Worm (Caenorhabditis elegans) whole organism, mixed stage, embryonic: ENCODE measurements around the gene unc-85.

Source experiments
- ceh-43 ChIP-seq: fragments of 200-800 bp; sonication (Bioruptor generic); optimal IDR thresholded peaks from 2 replicates; lab custom pipeline; 2018; ENCODE audit warnings: mild to moderate bottlenecking, missing genetic modification characterization, moderate library complexity, missing compliant biosample characterization
- drap-1 ChIP-seq: fragments of 200-800 bp; sonication (Bioruptor generic); optimal IDR thresholded peaks from 3 replicates; lab custom pipeline; 2018; ENCODE audit warnings: mild to moderate bottlenecking, missing genetic modification characterization, missing compliant biosample characterization
- elt-1 ChIP-seq: sonication (generic microtip); optimal IDR thresholded peaks from 2 replicates; lab custom pipeline; 2017; ENCODE audit warnings: missing genetic modification characterization, mild to moderate bottlenecking, missing compliant biosample characterization, antibody characterized with exemption, moderate library complexity, borderline replicate concordance; ENCODE audit not compliant: insufficient read depth
- flh-1 ChIP-seq: fragments of 200-800 bp; sonication (Bioruptor generic); optimal IDR thresholded peaks from 2 replicates; lab custom pipeline; 2018; ENCODE audit warnings: mild to moderate bottlenecking, missing genetic modification characterization, moderate library complexity, missing compliant biosample characterization
- nhr-12 ChIP-seq: fragments of 150-350 bp; optimal IDR thresholded peaks from 2 replicates; lab custom pipeline; 2014; ENCODE audit warnings: missing biosample characterization, missing genetic modification characterization
- nhr-237 ChIP-seq: fragments of 150-350 bp; optimal IDR thresholded peaks from 2 replicates; lab custom pipeline; 2014; ENCODE audit warnings: missing biosample characterization, missing genetic modification characterization
- nhr-76 ChIP-seq: sonication (generic microtip); optimal IDR thresholded peaks from 2 replicates; lab custom pipeline; 2017; ENCODE audit warnings: missing biosample characterization, missing genetic modification characterization
- pha-4 ChIP-seq: fragments of 150-350 bp; optimal IDR thresholded peaks from 2 replicates; lab custom pipeline; 2018; ENCODE audit warnings: missing biosample characterization, missing genetic modification reagents, missing genetic modification characterization
- sem-2 ChIP-seq: fragments of 200-800 bp; sonication (Bioruptor generic); optimal IDR thresholded peaks from 2 replicates; lab custom pipeline; 2018; ENCODE audit warnings: mild to moderate bottlenecking, missing genetic modification characterization, missing compliant biosample characterization
- snpc-4 ChIP-seq: fragments of 150-350 bp; optimal IDR thresholded peaks from 2 replicates; lab custom pipeline; 2014; ENCODE audit warnings: missing biosample characterization, missing genetic modification characterization
- unc-39 ChIP-seq: fragments of 150-350 bp; optimal IDR thresholded peaks from 2 replicates; lab custom pipeline; 2014; ENCODE audit warnings: missing biosample characterization, missing genetic modification characterization

DNA sequence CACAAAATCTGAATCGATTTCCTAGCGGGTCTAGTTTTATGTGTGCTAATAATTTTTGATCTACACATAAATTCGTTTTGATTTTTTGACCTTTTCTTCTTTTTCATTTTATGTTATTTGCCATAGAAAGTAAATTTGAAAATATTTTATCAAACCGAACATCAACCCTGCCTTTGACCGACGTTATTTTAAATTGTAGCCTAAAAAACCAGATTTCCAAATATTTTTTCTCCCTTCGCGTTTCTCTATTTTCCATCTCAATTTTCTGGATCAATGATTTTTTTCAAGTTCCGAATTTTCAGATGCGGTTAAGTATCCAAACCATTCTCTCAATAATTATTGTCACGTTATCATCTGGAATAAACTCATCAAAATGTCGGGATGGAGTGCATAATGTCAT is 24.0 kb upstream of the unc-85 start, which contains the start of gene T05A7.1:
- TF ChIP-seq unc-39, result no peak
- TF ChIP-seq sem-2 (GFP tag; lab: Kevin White, UChicago), result no peak
- TF ChIP-seq nhr-12 (tag; lab: Kevin White, UChicago), result no peak
- TF ChIP-seq nhr-76 (tag; lab: Kevin White, UChicago), result no peak
- TF ChIP-seq snpc-4 (tag; lab: Kevin White, UChicago), result no peak
- TF ChIP-seq nhr-237, result no peak
- TF ChIP-seq drap-1 (GFP tag; lab: Kevin White, UChicago), result no peak
- TF ChIP-seq elt-1 (tag; lab: Kevin White, UChicago), result no peak
- no peak for TF ChIP-seq ceh-43 (GFP tag; lab: Kevin White, UChicago)
- no peak for TF ChIP-seq flh-1 (GFP tag; lab: Kevin White, UChicago)
- TF ChIP-seq pha-4 (tag; lab: Kevin White, UChicago), result no peak
